Worm (Caenorhabditis elegans) whole organism, L3 larva: Measurements from ENCODE around the gene F41H8.2.
A peak's percentile ranks its signal among the peaks of the same experiment; 100 is the strongest.

ENCODE experiments used
- ama-1 ChIP-seq: fragments of 150-350 bp; optimal IDR thresholded peaks from 2 replicates; lab custom pipeline; 2018
- ceh-16 ChIP-seq: sonication (generic microtip); optimal IDR thresholded peaks from 2 replicates; lab custom pipeline; 2017; ENCODE audit warnings: missing biosample characterization, missing genetic modification characterization
- ceh-82 ChIP-seq: fragments of 150-350 bp; optimal IDR thresholded peaks from 2 replicates; lab custom pipeline; 2014; ENCODE audit warnings: missing biosample characterization, missing genetic modification characterization
- ceh-9 ChIP-seq: sonication (generic microtip); optimal IDR thresholded peaks from 2 replicates; lab custom pipeline; 2018; ENCODE audit warnings: missing biosample characterization, missing genetic modification characterization
- egl-27 ChIP-seq: sonication (generic microtip); optimal IDR thresholded peaks from 4 replicates; lab custom pipeline; 2017; ENCODE audit warnings: missing biosample characterization, missing genetic modification reagents, missing genetic modification characterization
- egl-5 ChIP-seq: fragments of 150-350 bp; optimal IDR thresholded peaks from 2 replicates; lab custom pipeline; 2017; ENCODE audit warnings: missing biosample characterization, missing genetic modification reagents, missing genetic modification characterization, inconsistent platforms
- elt-1 ChIP-seq: fragments of 150-350 bp; optimal IDR thresholded peaks from 2 replicates; lab custom pipeline; 2014; ENCODE audit warnings: missing biosample characterization, missing genetic modification characterization
- elt-2 ChIP-seq: sonication (generic microtip); optimal IDR thresholded peaks from 2 replicates; lab custom pipeline; 2016; ENCODE audit warnings: missing genetic modification reagents, mild to moderate bottlenecking, missing genetic modification characterization, missing compliant biosample characterization
- eor-1 ChIP-seq, 2 experiments: fragments of 150-350 bp; optimal IDR thresholded peaks; 2 replicates each; lab custom pipeline; 2014 to 2018; ENCODE audit warnings: missing biosample characterization in 2 of 2, missing genetic modification characterization in 2 of 2
- fkh-10 ChIP-seq: sonication (generic microtip); optimal IDR thresholded peaks from 2 replicates; lab custom pipeline; 2017; ENCODE audit warnings: missing biosample characterization, missing genetic modification reagents, missing genetic modification characterization
- fkh-2 ChIP-seq: fragments of 150-350 bp; optimal IDR thresholded peaks from 2 replicates; lab custom pipeline; 2014; ENCODE audit warnings: missing biosample characterization, missing genetic modification reagents, missing genetic modification characterization
- fos-1 ChIP-seq: fragments of 150-350 bp; optimal IDR thresholded peaks from 2 replicates; lab custom pipeline; 2014; ENCODE audit warnings: missing biosample characterization, missing genetic modification characterization
- hmg-11 ChIP-seq: sonication (generic microtip); optimal IDR thresholded peaks from 2 replicates; lab custom pipeline; 2016; ENCODE audit warnings: missing genetic modification characterization, missing compliant biosample characterization
- lin-15B ChIP-seq: fragments of 150-350 bp; optimal IDR thresholded peaks from 2 replicates; lab custom pipeline; 2014; ENCODE audit warnings: missing biosample characterization, missing genetic modification characterization
- lsy-12 ChIP-seq: sonication (generic microtip); optimal IDR thresholded peaks from 2 replicates; lab custom pipeline; 2016; ENCODE audit warnings: mild to moderate bottlenecking, missing genetic modification characterization, missing compliant biosample characterization
- mdl-1 ChIP-seq: fragments of 150-350 bp; optimal IDR thresholded peaks from 2 replicates; lab custom pipeline; 2014; ENCODE audit warnings: missing biosample characterization, missing genetic modification characterization
- nfya-1 ChIP-seq: sonication (generic microtip); optimal IDR thresholded peaks from 2 replicates; lab custom pipeline; 2017; ENCODE audit warnings: missing genetic modification characterization, mild to moderate bottlenecking, missing compliant biosample characterization, antibody characterized with exemption, moderate library complexity; ENCODE audit not compliant: insufficient read depth
- nhr-11 ChIP-seq: fragments of 150-350 bp; optimal IDR thresholded peaks from 2 replicates; lab custom pipeline; 2014; ENCODE audit warnings: missing biosample characterization, missing genetic modification characterization
- nhr-12 ChIP-seq: fragments of 150-350 bp; optimal IDR thresholded peaks from 2 replicates; lab custom pipeline; 2014; ENCODE audit warnings: missing biosample characterization, missing genetic modification characterization
- nhr-23 ChIP-seq: fragments of 150-350 bp; optimal IDR thresholded peaks from 2 replicates; lab custom pipeline; 2014; ENCODE audit warnings: missing biosample characterization, missing genetic modification reagents, missing genetic modification characterization
- nhr-237 ChIP-seq: fragments of 150-350 bp; optimal IDR thresholded peaks from 2 replicates; lab custom pipeline; 2014; ENCODE audit warnings: missing biosample characterization, missing genetic modification characterization
- nhr-25 ChIP-seq: sonication (generic microtip); optimal IDR thresholded peaks from 2 replicates; lab custom pipeline; 2017; ENCODE audit warnings: missing biosample characterization, missing genetic modification characterization
- nhr-28 ChIP-seq: fragments of 150-350 bp; optimal IDR thresholded peaks from 2 replicates; lab custom pipeline; 2014; ENCODE audit warnings: missing biosample characterization, missing genetic modification characterization
- nhr-43 ChIP-seq: sonication (generic microtip); optimal IDR thresholded peaks from 2 replicates; lab custom pipeline; 2016; ENCODE audit warnings: mild to moderate bottlenecking, missing genetic modification characterization, missing compliant biosample characterization; ENCODE audit not compliant: poor library complexity, severe bottlenecking
- nhr-67 ChIP-seq: fragments of 150-350 bp; optimal IDR thresholded peaks from 2 replicates; lab custom pipeline; 2014; ENCODE audit warnings: missing biosample characterization, missing genetic modification characterization
- nhr-76 ChIP-seq: fragments of 150-350 bp; sonication (generic microtip); optimal IDR thresholded peaks from 5 replicates; lab custom pipeline; 2014; ENCODE audit warnings: missing biosample characterization, missing genetic modification characterization
- nhr-77 ChIP-seq: fragments of 150-350 bp; optimal IDR thresholded peaks from 2 replicates; lab custom pipeline; 2014; ENCODE audit warnings: missing biosample characterization, missing genetic modification characterization
- pha-4 ChIP-seq: fragments of 150-350 bp; optimal IDR thresholded peaks from 2 replicates; lab custom pipeline; 2014; ENCODE audit warnings: missing biosample characterization, missing genetic modification reagents, missing genetic modification characterization
- sea-2 ChIP-seq: fragments of 150-350 bp; sonication (generic microtip); optimal IDR thresholded peaks from 4 replicates; lab custom pipeline; 2014; ENCODE audit warnings: missing biosample characterization, missing genetic modification reagents, missing genetic modification characterization
- skn-1 ChIP-seq: fragments of 150-350 bp; optimal IDR thresholded peaks from 2 replicates; lab custom pipeline; 2014; ENCODE audit warnings: missing biosample characterization, missing genetic modification characterization
- snpc-4 ChIP-seq: fragments of 150-350 bp; optimal IDR thresholded peaks from 2 replicates; lab custom pipeline; 2014; ENCODE audit warnings: missing biosample characterization, missing genetic modification characterization
- tbx-2 ChIP-seq: sonication (generic microtip); optimal IDR thresholded peaks from 2 replicates; lab custom pipeline; 2016; ENCODE audit warnings: mild to moderate bottlenecking, missing genetic modification characterization, missing compliant biosample characterization
- ztf-11 ChIP-seq: fragments of 150-350 bp; optimal IDR thresholded peaks from 2 replicates; lab custom pipeline; 2014; ENCODE audit warnings: missing biosample characterization, missing genetic modification characterization
- ztf-4 ChIP-seq: fragments of 150-350 bp; optimal IDR thresholded peaks from 2 replicates; lab custom pipeline; 2014; ENCODE audit warnings: missing biosample characterization, missing genetic modification characterization

The F41H8.2 gene

DNA sequence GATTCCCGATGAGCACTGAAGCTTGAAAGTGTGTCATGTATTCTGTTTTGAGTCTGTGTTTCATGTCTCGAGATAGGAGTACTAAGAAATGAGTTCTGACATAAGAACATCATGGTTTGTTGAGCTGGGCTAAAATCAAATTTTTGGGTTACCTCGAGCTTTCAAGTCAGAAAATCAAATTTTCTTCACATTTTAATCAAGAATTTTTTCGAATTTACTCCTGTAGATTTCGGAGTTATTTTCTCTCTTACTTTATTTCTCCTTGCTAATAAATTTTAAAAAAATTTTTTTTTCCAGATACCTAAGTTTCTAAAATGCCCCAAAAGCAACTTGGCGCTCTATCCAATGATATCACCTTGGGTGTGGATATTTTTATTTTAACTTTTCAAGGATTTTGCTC, at the start of gene F41H8.2:
Gene F41H8.2, plus strand, starts transcription at position 301 of the 400 bp plus-strand sequence.
- TF ChIP-seq ceh-9 (tag; lab: Kevin White, UChicago) (no peak), nhr-67 (tag; lab: Kevin White, UChicago) (no peak), nhr-43 (tag; lab: Kevin White, UChicago) (no peak), ceh-16 (tag; lab: Kevin White, UChicago) (no peak), ama-1 (no peak), pha-4 (tag; lab: Kevin White, UChicago) (no peak), nhr-28 (no peak), ceh-82 (tag; lab: Kevin White, UChicago) (no peak), elt-2 (tag; lab: Kevin White, UChicago) (no peak)
- TF ChIP-seq, all 47 proteins: peak for 0

DNA sequence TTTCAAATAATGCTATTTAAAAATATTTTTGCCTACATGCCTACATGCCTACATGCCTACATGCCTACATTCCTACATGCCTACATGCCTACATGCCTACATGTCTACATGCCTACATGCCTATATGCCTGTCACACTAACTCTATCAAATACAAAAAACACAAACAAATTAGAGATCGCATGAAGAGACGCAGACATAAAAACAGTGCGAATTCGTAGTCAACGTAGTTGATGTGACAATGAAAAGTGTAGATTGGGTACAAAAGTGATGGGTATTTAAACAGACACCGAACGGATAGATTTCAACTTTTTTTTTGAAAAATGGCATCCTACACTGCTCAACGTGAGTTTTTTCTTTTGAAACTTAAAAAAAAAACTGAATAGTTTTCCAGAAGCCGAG, 48.9 kb upstream of the F41H8.2 start, which contains the start of gene R09E12.9:
Gene R09E12.9, plus strand, starts transcription at position 316 of the 400 bp plus-strand sequence.
- TF ChIP-seq skn-1 (tag; lab: Kevin White, UChicago): no peak
- TF ChIP-seq nhr-11 (tag; lab: Kevin White, UChicago): no peak
- peak; percentile 34 for TF ChIP-seq nhr-25
- peak; percentile 81 for TF ChIP-seq nhr-76 (tag; lab: Kevin White, UChicago)
- peak; percentile 31 for TF ChIP-seq nfya-1
- peak; percentile 15 for TF ChIP-seq lin-15B (tag; lab: Kevin White, UChicago)
- TF ChIP-seq nhr-23 (tag; lab: Kevin White, UChicago): peak; percentile 45
- TF ChIP-seq nhr-77 (tag; lab: Kevin White, UChicago): peak; percentile 94
- no peak for TF ChIP-seq lsy-12 (tag; lab: Kevin White, UChicago)
- peak; percentile 50 for TF ChIP-seq elt-1 (tag; lab: Kevin White, UChicago)
- TF ChIP-seq pha-4 (tag; lab: Kevin White, UChicago): no peak

DNA sequence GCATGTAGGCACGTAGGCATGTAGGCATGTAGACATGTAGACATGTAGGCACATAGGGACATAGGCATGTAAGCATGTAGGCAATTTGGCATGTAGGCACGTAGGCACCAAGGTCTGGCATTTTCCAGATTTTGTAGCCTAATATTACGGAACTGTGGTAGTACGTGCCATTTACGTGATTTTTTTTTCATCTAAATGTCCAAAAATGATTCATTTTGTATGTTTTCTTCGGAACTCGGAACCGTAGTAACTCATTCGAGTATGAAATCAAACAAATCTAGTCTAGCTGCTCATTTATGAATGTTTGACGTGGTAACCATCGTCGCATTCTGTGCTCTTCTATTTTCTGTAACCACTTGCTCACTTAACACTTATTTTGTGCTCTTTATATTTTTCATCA, 47.9 kb upstream of the F41H8.2 start, which contains the start of gene srbc-59:
Gene srbc-59, plus strand, starts transcription at position 301 of the 400 bp plus-strand sequence.
- TF ChIP-seq mdl-1 (tag; lab: Kevin White, UChicago) (no peak), nhr-28 (no peak), eor-1 (tag; optimal IDR thresholded peaks at IDR 0.05; lab: Kevin White, UChicago) (no peak), fkh-10 (GFP tag; lab: Kevin White, UChicago) (no peak), nhr-76 (tag; lab: Kevin White, UChicago) (no peak), tbx-2 (tag; lab: Kevin White, UChicago) (no peak), nhr-12 (tag; lab: Kevin White, UChicago) (no peak), nhr-23 (tag; lab: Kevin White, UChicago) (no peak), nfya-1 (no peak), pha-4 (tag; lab: Kevin White, UChicago) (no peak), nhr-67 (tag; lab: Kevin White, UChicago) (no peak), ztf-11 (no peak), egl-27 (tag; lab: Kevin White, UChicago) (no peak), hmg-11 (tag; lab: Kevin White, UChicago) (no peak), fkh-2 (tag; lab: Kevin White, UChicago) (no peak), fos-1 (tag; lab: Kevin White, UChicago) (no peak)
- TF ChIP-seq, all 47 proteins: peak for 0

DNA sequence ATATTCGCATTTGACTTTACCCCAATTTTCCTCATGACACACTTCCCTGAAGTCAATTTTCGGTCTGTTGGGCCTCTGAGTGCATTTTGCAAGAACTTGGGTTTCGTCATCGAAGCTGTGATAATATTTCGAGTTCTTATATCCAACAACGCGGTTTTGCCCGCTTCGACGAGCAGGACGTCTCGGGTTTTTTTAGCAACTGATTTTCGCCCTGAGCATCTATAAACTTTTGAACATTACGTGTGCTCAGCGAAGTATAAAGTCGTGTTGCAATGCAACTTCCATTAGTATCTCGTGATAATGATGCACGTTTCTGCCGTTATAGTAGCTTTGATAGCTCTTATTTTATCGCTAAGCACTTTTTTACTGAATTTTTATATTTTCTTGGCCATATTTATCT, 46.2 kb upstream of the F41H8.2 start, which contains the start of gene srbc-60:
Gene srbc-60, plus strand, starts transcription at position 301 of the 400 bp plus-strand sequence.
- TF ChIP-seq hmg-11 (tag; lab: Kevin White, UChicago) (no peak), snpc-4 (tag; lab: Kevin White, UChicago) (no peak), nhr-77 (tag; lab: Kevin White, UChicago) (no peak), nhr-237 (tag; lab: Kevin White, UChicago) (no peak), nhr-43 (tag; lab: Kevin White, UChicago) (no peak), nhr-11 (tag; lab: Kevin White, UChicago) (no peak), nhr-25 (no peak), ztf-4 (tag; lab: Kevin White, UChicago) (no peak), eor-1 (tag; optimal IDR thresholded peaks at IDR 0.05; lab: Kevin White, UChicago) (no peak), tbx-2 (tag; lab: Kevin White, UChicago) (no peak), nhr-23 (tag; lab: Kevin White, UChicago) (no peak), nhr-28 (no peak), nhr-12 (tag; lab: Kevin White, UChicago) (no peak), skn-1 (tag; lab: Kevin White, UChicago) (no peak), sea-2 (GFP tag; lab: Kevin White, UChicago) (no peak), egl-5 (tag; lab: Kevin White, UChicago) (no peak), ceh-9 (tag; lab: Kevin White, UChicago) (no peak), elt-1 (tag; lab: Kevin White, UChicago) (no peak)
- TF ChIP-seq, all 47 proteins: peak for 0
